Fruit fly (Drosophila melanogaster) whole organism, pupa: ENCODE data around the gene CG5969.

Source experiments
- CG10348 ChIP-seq: fragments of 200-800 bp; sonication (Bioruptor generic); IDR thresholded peaks from 2 replicates; pipeline ENCODE4 v1.3.6; 2022; ENCODE audit warnings: missing biosample characterization, missing genetic modification characterization
- CG12605 ChIP-seq: fragments of 200-800 bp; sonication (Bioruptor generic); IDR thresholded peaks from 2 replicates; pipeline ENCODE4 v1.3.6; 2022; ENCODE audit warnings: missing biosample characterization, missing genetic modification characterization
- CG14655 ChIP-seq: fragments of 200-800 bp; sonication (Bioruptor generic); optimal IDR thresholded peaks from 3 replicates; lab custom pipeline; 2017; ENCODE audit warnings: mild to moderate bottlenecking, missing biosample characterization, missing genetic modification reagents, missing genetic modification characterization
- CG15710 ChIP-seq: fragments of 200-800 bp; sonication (Bioruptor generic); optimal IDR thresholded peaks from 2 replicates; lab custom pipeline; 2018; ENCODE audit warnings: missing biosample characterization, mild to moderate bottlenecking, missing genetic modification characterization, moderate library complexity
- CG17806 ChIP-seq: fragments of 200-800 bp; sonication (Bioruptor generic); optimal IDR thresholded peaks from 2 replicates; lab custom pipeline; 2018; ENCODE audit warnings: missing biosample characterization, mild to moderate bottlenecking, missing genetic modification characterization, moderate library complexity
- CG32121 ChIP-seq: fragments of 200-800 bp; sonication (Bioruptor generic); IDR thresholded peaks from 2 replicates; pipeline ENCODE4 v1.3.6; 2022; ENCODE audit warnings: missing biosample characterization, missing genetic modification characterization
- CG34367 ChIP-seq: fragments of 200-800 bp; sonication (Bioruptor generic); optimal IDR thresholded peaks from 2 replicates; lab custom pipeline; 2018; ENCODE audit warnings: missing biosample characterization, mild to moderate bottlenecking, missing genetic modification characterization
- CG8301 ChIP-seq: fragments of 200-800 bp; sonication (Bioruptor generic); optimal IDR thresholded peaks from 2 replicates; lab custom pipeline; 2018; ENCODE audit warnings: missing biosample characterization, mild to moderate bottlenecking, missing genetic modification characterization
- CG9948 ChIP-seq: fragments of 200-800 bp; sonication (Bioruptor generic); optimal IDR thresholded peaks from 2 replicates; lab custom pipeline; 2018; ENCODE audit warnings: missing biosample characterization, mild to moderate bottlenecking, missing genetic modification characterization, moderate library complexity
- EcR ChIP-seq: fragments of 200-800 bp; sonication (Bioruptor generic); optimal IDR thresholded peaks from 3 replicates; lab custom pipeline; 2019; ENCODE audit warnings: missing biosample characterization, missing genetic modification characterization, mild to moderate bottlenecking, moderate library complexity, missing genetic modification reagents
- Ets98B ChIP-seq: fragments of 200-800 bp; sonication (Bioruptor generic); IDR thresholded peaks from 2 replicates; pipeline ENCODE4 v1.3.6; 2022; ENCODE audit warnings: missing biosample characterization, missing genetic modification characterization
- Pif1A ChIP-seq: fragments of 200-800 bp; sonication (Bioruptor generic); optimal IDR thresholded peaks from 3 replicates; lab custom pipeline; 2016; ENCODE audit warnings: missing biosample characterization, missing genetic modification characterization
- fd96Ca ChIP-seq: fragments of 200-800 bp; sonication (Bioruptor generic); IDR thresholded peaks from 3 replicates; pipeline ENCODE4 v1.3.6; 2022; ENCODE audit warnings: missing biosample characterization, missing genetic modification characterization
- gl ChIP-seq: fragments of 200-800 bp; sonication (Bioruptor generic); optimal IDR thresholded peaks from 2 replicates; lab custom pipeline; 2018; ENCODE audit warnings: missing biosample characterization, mild to moderate bottlenecking, missing genetic modification characterization

dm6 chr3L:20447337-20447736, 26.2 kb upstream of the CG5969 start:
- TF ChIP-seq CG32121 (GFP tag; lab: Robert Waterston, UW) = no peak
- TF ChIP-seq CG17806 (tag; lab: Kevin White, UChicago) = no peak
- no peak for TF ChIP-seq CG9948 (tag; lab: Kevin White, UChicago)
- peak; percentile 20 for TF ChIP-seq CG8301
- TF ChIP-seq Ets98B = no peak
- TF ChIP-seq CG12605 (GFP tag; lab: Robert Waterston, UW) = no peak
- peak; percentile 44 for TF ChIP-seq CG14655 (GFP tag; lab: Kevin White, UChicago)
- TF ChIP-seq fd96Ca (GFP tag; lab: Robert Waterston, UW) = no peak
- no peak for TF ChIP-seq CG34367
- TF ChIP-seq Pif1A = no peak
- no peak for TF ChIP-seq gl
- TF ChIP-seq CG10348 = no peak
- TF ChIP-seq CG15710 (tag; lab: Kevin White, UChicago) = no peak
- TF ChIP-seq EcR (GFP tag; lab: Kevin White, UChicago) = no peak
